Worm (Caenorhabditis elegans): ENCODE results near the gene F39G3.4.

ce11 chrV:4754684-4755211 lies 30.2 kb downstream of the F39G3.4 start:
- TF ChIP-seq egl-27 (tag; optimal IDR thresholded peaks at IDR 0.05): no peak
- no peak for TF ChIP-seq lsy-2 (tag; optimal IDR thresholded peaks at IDR 0.05)
- TF ChIP-seq nhr-237 (tag; optimal IDR thresholded peaks at IDR 0.05): no peak
- no peak for TF ChIP-seq ama-1 (optimal IDR thresholded peaks at IDR 0.05)
- TF ChIP-seq unc-86 (tag; optimal IDR thresholded peaks at IDR 0.05): no peak
- no peak for TF ChIP-seq nhr-28 (tag; optimal IDR thresholded peaks at IDR 0.05)
- TF ChIP-seq lin-15B (tag; optimal IDR thresholded peaks at IDR 0.05): no peak
- no peak for TF ChIP-seq xbp-1 (tag; optimal IDR thresholded peaks at IDR 0.05)
- no peak for TF ChIP-seq snpc-4 (tag; optimal IDR thresholded peaks at IDR 0.05)
- no peak for TF ChIP-seq zag-1 (tag; optimal IDR thresholded peaks at IDR 0.05)
- no peak for TF ChIP-seq tbx-2 (tag; optimal IDR thresholded peaks at IDR 0.05)
- no peak for TF ChIP-seq fkh-10 (GFP tag; optimal IDR thresholded peaks at IDR 0.05)
- TF ChIP-seq nhr-76 (tag; optimal IDR thresholded peaks at IDR 0.05): no peak
